Fruit fly (Drosophila melanogaster): ENCODE results near the gene CG14085.

DNA sequence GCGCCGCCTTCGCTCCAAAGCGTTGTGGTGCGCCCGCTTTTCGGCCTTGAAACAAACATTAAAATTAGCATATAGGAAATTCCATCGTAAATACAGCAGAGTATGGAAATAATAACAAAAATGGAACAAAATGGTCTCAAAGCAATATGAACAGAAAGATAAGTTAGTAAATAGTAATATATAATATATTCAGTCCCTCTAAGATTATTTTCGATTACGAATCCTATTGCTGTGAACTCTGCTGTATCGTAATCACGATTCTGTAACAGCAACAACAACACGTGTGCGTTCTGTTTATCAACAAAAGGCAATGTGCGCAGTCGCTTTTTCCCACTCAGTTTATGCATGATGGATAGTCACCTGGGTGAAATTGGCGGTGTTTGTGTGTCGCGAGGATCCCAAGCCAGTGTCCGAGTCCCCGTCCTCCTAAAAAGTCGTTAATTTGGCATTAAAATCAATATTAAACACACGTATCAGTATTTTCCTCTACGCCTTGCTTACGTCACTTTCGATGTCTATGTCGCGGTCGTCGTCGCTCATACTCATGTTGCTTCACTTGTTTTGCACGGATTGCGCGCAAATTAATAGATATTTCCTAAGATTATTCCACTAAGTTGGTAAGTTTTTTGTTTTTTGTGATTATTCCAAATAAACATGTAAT is 5.5 kb upstream of the CG14085 start, which contains the start of the genes CG42374 and Mettl5:
- TF ChIP-seq CG8478 (optimal IDR thresholded peaks at IDR 0.05) = no peak
- TF ChIP-seq pan (optimal IDR thresholded peaks at IDR 0.05) = no peak
- no peak for TF ChIP-seq psq (optimal IDR thresholded peaks at IDR 0.05)
- no peak for TF ChIP-seq Dll (optimal IDR thresholded peaks at IDR 0.05)
